Worm (Caenorhabditis elegans): ENCODE measurements around the gene F09F9.5.

Gene F09F9.5

ce11 chrX:4147600-4148448 lies 30.1 kb downstream of the F09F9.5 start:
- TF ChIP-seq skn-1 (tag; optimal IDR thresholded peaks at IDR 0.05) (peak; percentile 24), lin-14 (GFP tag; optimal IDR thresholded peaks at IDR 0.05) (peak; percentile 9), ceh-82 (tag; optimal IDR thresholded peaks at IDR 0.05) (no peak), efl-3 (GFP tag; optimal IDR thresholded peaks at IDR 0.05) (no peak), dsc-1 (tag; optimal IDR thresholded peaks at IDR 0.05) (peak; percentile 35), nhr-85 (tag) (peak; percentile 72), nhr-11 (tag; optimal IDR thresholded peaks at IDR 0.05) (peak; percentile 33), hlh-4 (tag; optimal IDR thresholded peaks at IDR 0.05) (peak; percentile 10), ama-1 (optimal IDR thresholded peaks at IDR 0.05) (peak; percentile 32), lsy-2 (tag; optimal IDR thresholded peaks at IDR 0.05) (peak in 1 of 2 experiments; percentile 24), vab-15 (tag; optimal IDR thresholded peaks at IDR 0.05) (no peak), ceh-63 (GFP tag; optimal IDR thresholded peaks at IDR 0.05) (no peak), fkh-8 (tag; optimal IDR thresholded peaks at IDR 0.05) (peak; percentile 32), xbp-1 (tag; optimal IDR thresholded peaks at IDR 0.05) (peak; percentile 2), fkh-10 (GFP tag; optimal IDR thresholded peaks at IDR 0.05) (no peak), ztf-4 (tag; optimal IDR thresholded peaks at IDR 0.05) (peak; percentile 60), snu-23 (GFP tag; optimal IDR thresholded peaks at IDR 0.05) (peak; percentile 6), Y116A8C.19 (tag; optimal IDR thresholded peaks at IDR 0.05; ENCODE audit: borderline replicate concordance) (no peak), hpl-2 (GFP tag; optimal IDR thresholded peaks at IDR 0.05) (no peak), unc-62 (GFP tag; optimal IDR thresholded peaks at IDR 0.05) (no peak), nhr-71 (tag; optimal IDR thresholded peaks at IDR 0.05) (peak; percentile 46), nhr-47 (tag; optimal IDR thresholded peaks at IDR 0.05) (peak; percentile 22), rnt-1 (tag; optimal IDR thresholded peaks at IDR 0.05) (peak; percentile 5), nhr-90 (tag; optimal IDR thresholded peaks at IDR 0.05; ENCODE audit: poor library complexity) (peak; percentile 1), lin-39 (tag; optimal IDR thresholded peaks at IDR 0.05) (peak; percentile 6), nhr-12 (tag; optimal IDR thresholded peaks at IDR 0.05) (no peak), efl-1 (optimal IDR thresholded peaks at IDR 0.05) (no peak), efl-1 (GFP tag; optimal IDR thresholded peaks at IDR 0.05 in 1 of 2) (peak in 1 of 2 experiments; percentile 71), aly-2 (tag; optimal IDR thresholded peaks at IDR 0.05) (peak; percentile 71), C04F5.9 (tag; optimal IDR thresholded peaks at IDR 0.05) (no peak)

ce11 chrX:4148449-4149031 lies 30.8 kb downstream of the F09F9.5 start:
- TF ChIP-seq unc-130 (tag; optimal IDR thresholded peaks at IDR 0.05) (no peak), snpc-4 (tag; optimal IDR thresholded peaks at IDR 0.05) (no peak), fos-1 (tag; optimal IDR thresholded peaks at IDR 0.05) (no peak), lin-15B (tag; optimal IDR thresholded peaks at IDR 0.05) (no peak), Y116A8C.19 (tag; optimal IDR thresholded peaks at IDR 0.05; ENCODE audit: borderline replicate concordance) (no peak), nhr-85 (tag) (no peak), jun-1 (tag; optimal IDR thresholded peaks at IDR 0.05) (no peak), hpl-2 (GFP tag; optimal IDR thresholded peaks at IDR 0.05) (no peak), nhr-237 (tag; optimal IDR thresholded peaks at IDR 0.05) (no peak), ceh-8 (GFP tag; optimal IDR thresholded peaks at IDR 0.05) (no peak), tbx-2 (tag; optimal IDR thresholded peaks at IDR 0.05) (no peak), pax-3 (tag; optimal IDR thresholded peaks at IDR 0.05) (no peak), C34B4.2 (tag; optimal IDR thresholded peaks at IDR 0.05) (no peak), snu-23 (GFP tag; optimal IDR thresholded peaks at IDR 0.05) (no peak), tlp-1 (tag; optimal IDR thresholded peaks at IDR 0.05) (no peak), nhr-12 (tag; optimal IDR thresholded peaks at IDR 0.05) (no peak), fkh-4 (tag; optimal IDR thresholded peaks at IDR 0.05; ENCODE audit: borderline replicate concordance) (no peak)

Measured in whole organism, L1 larva.